Worm (Caenorhabditis elegans): ENCODE measurements around the gene ZK1321.4.

The ZK1321.4 gene

ce11 chrII:9773892-9774581, at the start of gene ZK1321.4:
TSS of gene ZK1321.4 (minus strand) at chrII:9773942.
- TF ChIP-seq lin-35 (GFP tag; optimal IDR thresholded peaks at IDR 0.05) (no peak), chd-7 (tag; optimal IDR thresholded peaks at IDR 0.05) (no peak), lag-1 (GFP tag; IDR thresholded peaks at IDR 0.05) (no peak), C17E4.6 (GFP tag; IDR thresholded peaks at IDR 0.05) (no peak), xnd-1 (tag; optimal IDR thresholded peaks at IDR 0.05) (no peak), ztf-3 (GFP tag; optimal IDR thresholded peaks at IDR 0.05) (no peak)

ce11 chrII:9807519-9807972, 33.8 kb upstream of the ZK1321.4 start, which contains the start of gene cyp-13A8:
TSS of gene cyp-13A8 (minus strand) at chrII:9807569.
- TF ChIP-seq snpc-3.4 (tag; optimal IDR thresholded peaks at IDR 0.05), result no peak
- TF ChIP-seq cebp-1 (GFP tag; IDR thresholded peaks at IDR 0.05), result no peak
- TF ChIP-seq cebp-1 (tag; optimal IDR thresholded peaks at IDR 0.05), result peak; percentile 60
- peak; percentile 77 for TF ChIP-seq nhr-80 (tag; optimal IDR thresholded peaks at IDR 0.05)
- TF ChIP-seq let-607 (tag; optimal IDR thresholded peaks at IDR 0.05), result no peak
- TF ChIP-seq mxl-1 (tag; optimal IDR thresholded peaks at IDR 0.05), result no peak

DNA sequence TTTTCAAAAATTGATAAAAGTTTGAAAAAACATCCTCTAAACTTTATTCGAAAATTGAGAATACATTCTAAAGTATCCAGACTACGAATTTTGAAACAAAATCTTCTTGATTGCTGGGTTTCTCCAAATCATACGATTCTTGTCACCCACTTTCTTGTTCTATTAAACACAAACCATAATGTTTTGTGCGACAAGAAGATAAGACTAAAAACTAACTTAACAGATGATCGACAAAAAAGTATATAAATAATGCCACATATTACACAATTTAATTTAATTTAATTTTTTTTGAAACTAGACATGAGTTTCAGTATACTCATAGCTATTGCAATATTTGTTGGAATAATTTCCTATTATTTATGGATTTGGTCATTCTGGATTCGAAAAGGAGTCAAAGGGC, 29.6 kb upstream of the ZK1321.4 start, which contains the start of gene cyp-13A7:
Gene cyp-13A7, plus strand, starts transcription at position 301 of the 400 bp plus-strand sequence.
- no peak for TF ChIP-seq tlf-1 (GFP tag; optimal IDR thresholded peaks at IDR 0.05)
- TF ChIP-seq cebp-1 (GFP tag; IDR thresholded peaks at IDR 0.05), result no peak
- TF ChIP-seq cebp-1 (tag; optimal IDR thresholded peaks at IDR 0.05), result no peak
- no peak for TF ChIP-seq Y56A3A.18 (GFP tag; IDR thresholded peaks at IDR 0.05)
- no peak for TF ChIP-seq zfh-2 (GFP tag; conservative IDR thresholded peaks at IDR 0.05)
- TF ChIP-seq pbrm-1 (GFP tag; IDR thresholded peaks at IDR 0.05), result no peak
- TF ChIP-seq ztf-3 (GFP tag; optimal IDR thresholded peaks at IDR 0.05), result no peak
- TF ChIP-seq Y53F4B.3 (GFP tag; IDR thresholded peaks at IDR 0.05), result no peak
- TF ChIP-seq F49E8.2 (tag; optimal IDR thresholded peaks at IDR 0.05; ENCODE audit: insufficient read depth), result no peak
- TF ChIP-seq ama-1 (optimal IDR thresholded peaks at IDR 0.05), result no peak
- no peak for TF ChIP-seq ama-1 (GFP tag; optimal IDR thresholded peaks at IDR 0.05)
- TF ChIP-seq egl-18 (GFP tag; IDR thresholded peaks at IDR 0.05), result no peak
- no peak for TF ChIP-seq tbx-9 (tag; optimal IDR thresholded peaks at IDR 0.05; ENCODE audit: borderline replicate concordance)
- TF ChIP-seq F10E7.11 (tag; optimal IDR thresholded peaks at IDR 0.05), result no peak
- no peak for TF ChIP-seq snpc-4 (GFP tag; optimal IDR thresholded peaks at IDR 0.05)
- TF ChIP-seq snpc-4 (tag; optimal IDR thresholded peaks at IDR 0.05), result no peak
- TF ChIP-seq snpc-1.3 (tag; optimal IDR thresholded peaks at IDR 0.05; ENCODE audit: insufficient read depth), result no peak
- TF ChIP-seq ceh-100 (GFP tag; IDR thresholded peaks at IDR 0.05), result no peak
- TF ChIP-seq sptf-2 (GFP tag; optimal IDR thresholded peaks at IDR 0.05), result no peak
- no peak for TF ChIP-seq nhr-27 (tag; optimal IDR thresholded peaks at IDR 0.05)
- no peak for TF ChIP-seq mcd-1 (GFP tag; IDR thresholded peaks at IDR 0.05)
- TF ChIP-seq hlh-26 (GFP tag; conservative IDR thresholded peaks at IDR 0.05), result no peak

ce11 chrII:9802642-9803041, 28.9 kb upstream of the ZK1321.4 start, which contains the start of gene cyp-13A6:
TSS of gene cyp-13A6 (minus strand) at chrII:9802821.
- TF ChIP-seq nhr-80 (tag; optimal IDR thresholded peaks at IDR 0.05), result peak; percentile 43
- TF ChIP-seq nhr-120 (GFP tag; IDR thresholded peaks at IDR 0.05), result no peak
- TF ChIP-seq F10E7.11 (tag; optimal IDR thresholded peaks at IDR 0.05), result no peak
